Worm (Caenorhabditis elegans) whole organism, midembryonic: ENCODE results near the gene pfn-2.

Experiments used
- T22C8.4 ChIP-seq: fragments of 200-800 bp; sonication (Bioruptor generic); IDR thresholded peaks from 2 replicates; pipeline ENCODE4 v1.3.6; 2022; ENCODE audit warnings: missing genetic modification characterization, missing compliant biosample characterization
- cog-1 ChIP-seq: sonication (generic microtip); optimal IDR thresholded peaks from 2 replicates; lab custom pipeline; 2016; ENCODE audit warnings: missing genetic modification characterization, missing compliant biosample characterization
- flt-1 ChIP-seq: fragments of 200-800 bp; sonication (Bioruptor generic); IDR thresholded peaks from 2 replicates; pipeline ENCODE4 v1.3.6; 2022; ENCODE audit warnings: missing genetic modification characterization, missing compliant biosample characterization
- klf-2 ChIP-seq: fragments of 200-800 bp; sonication (Bioruptor generic); conservative IDR thresholded peaks from 2 replicates; pipeline ENCODE4 v1.3.6; 2022; ENCODE audit warnings: missing genetic modification reagents, missing genetic modification characterization, missing compliant biosample characterization
- med-1 ChIP-seq: sonication (generic microtip); optimal IDR thresholded peaks from 2 replicates; lab custom pipeline; 2017; ENCODE audit warnings: missing genetic modification characterization, mild to moderate bottlenecking, missing compliant biosample characterization, antibody characterized with exemption, missing genetic modification reagents; ENCODE audit not compliant: insufficient read depth
- ref-1 ChIP-seq: fragments of 200-800 bp; sonication (Bioruptor generic); conservative IDR thresholded peaks from 2 replicates; pipeline ENCODE4 v1.3.6; 2022; ENCODE audit warnings: missing genetic modification reagents, missing genetic modification characterization, missing compliant biosample characterization
- tab-1 ChIP-seq: fragments of 200-800 bp; sonication (Bioruptor generic); IDR thresholded peaks from 2 replicates; pipeline ENCODE4 v1.3.6; 2022; ENCODE audit warnings: missing genetic modification characterization, missing compliant biosample characterization
- ztf-23 ChIP-seq: fragments of 200-800 bp; sonication (Bioruptor generic); IDR thresholded peaks from 2 replicates; pipeline ENCODE4 v1.3.6; 2022; ENCODE audit warnings: missing genetic modification reagents, missing genetic modification characterization, missing compliant biosample characterization
- ztf-29 ChIP-seq: fragments of 200-800 bp; sonication (Bioruptor generic); IDR thresholded peaks from 2 replicates; pipeline ENCODE4 v1.3.6; 2022; ENCODE audit warnings: missing genetic modification reagents, missing genetic modification characterization, missing compliant biosample characterization

The pfn-2 gene

DNA sequence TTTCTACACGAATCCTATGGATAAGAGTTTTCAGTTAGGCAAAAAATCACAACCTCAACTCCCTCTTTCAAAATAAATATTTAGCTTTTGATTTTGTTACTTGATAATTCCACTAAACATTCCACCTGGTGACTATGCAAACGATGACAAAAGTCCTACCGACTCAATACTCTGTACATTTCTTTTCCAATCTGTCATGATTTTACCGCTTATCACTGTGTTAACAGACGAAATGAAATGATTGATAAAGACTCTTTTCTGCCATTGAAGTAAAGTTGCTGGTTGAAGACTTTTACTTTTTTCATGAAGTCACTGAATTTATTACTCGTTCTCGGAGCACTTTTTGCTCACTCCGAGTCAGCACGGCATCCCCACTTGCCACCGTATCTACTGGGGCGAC lies 24.6 kb downstream of the pfn-2 start, which contains the start of gene C26B9.5:
C26B9.5 (plus strand) TSS at position 244 of the 400 bp plus-strand sequence.
- no peak for TF ChIP-seq klf-2 (GFP tag; lab: Robert Waterston, UW)
- no peak for TF ChIP-seq tab-1 (GFP tag; lab: Robert Waterston, UW)
- TF ChIP-seq ref-1 (GFP tag; lab: Robert Waterston, UW) = no peak
- no peak for TF ChIP-seq ztf-23 (GFP tag; lab: Robert Waterston, UW)
- TF ChIP-seq cog-1 (tag; lab: Kevin White, UChicago) = no peak
- no peak for TF ChIP-seq med-1 (GFP tag; lab: Kevin White, UChicago)

DNA sequence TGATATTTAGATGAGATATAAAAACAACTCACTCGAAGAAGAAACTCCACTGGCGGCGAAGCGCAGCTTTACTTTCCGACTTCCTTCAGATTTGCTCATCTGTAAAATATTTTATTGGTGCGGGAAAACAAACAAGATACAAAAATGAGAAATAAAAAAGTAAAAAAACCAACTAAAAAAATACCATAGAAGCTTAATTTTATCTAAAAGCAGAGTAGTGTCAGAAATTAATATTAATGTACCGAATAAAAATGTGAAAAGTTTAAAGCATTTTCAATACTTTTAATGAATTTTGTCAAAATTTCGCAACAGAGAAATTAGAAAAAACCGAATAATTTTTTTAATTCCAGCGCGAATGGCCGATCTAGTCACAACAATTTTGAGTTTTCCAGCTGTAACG lies 30.6 kb downstream of the pfn-2 start, which contains the start of gene sto-2:
sto-2 (minus strand) TSS at position 101 of the 400 bp plus-strand sequence.
- no peak for TF ChIP-seq ztf-23 (GFP tag; lab: Robert Waterston, UW)
- no peak for TF ChIP-seq ref-1 (GFP tag; lab: Robert Waterston, UW)
- TF ChIP-seq cog-1 (tag; lab: Kevin White, UChicago) = no peak
- TF ChIP-seq med-1 (GFP tag; lab: Kevin White, UChicago) = no peak
- TF ChIP-seq tab-1 (GFP tag; lab: Robert Waterston, UW) = no peak
- TF ChIP-seq klf-2 (GFP tag; lab: Robert Waterston, UW) = no peak
- TF ChIP-seq T22C8.4 (GFP tag; lab: Robert Waterston, UW) = no peak
- TF ChIP-seq ztf-29 (GFP tag; lab: Robert Waterston, UW) = no peak
- no peak for TF ChIP-seq flt-1

DNA sequence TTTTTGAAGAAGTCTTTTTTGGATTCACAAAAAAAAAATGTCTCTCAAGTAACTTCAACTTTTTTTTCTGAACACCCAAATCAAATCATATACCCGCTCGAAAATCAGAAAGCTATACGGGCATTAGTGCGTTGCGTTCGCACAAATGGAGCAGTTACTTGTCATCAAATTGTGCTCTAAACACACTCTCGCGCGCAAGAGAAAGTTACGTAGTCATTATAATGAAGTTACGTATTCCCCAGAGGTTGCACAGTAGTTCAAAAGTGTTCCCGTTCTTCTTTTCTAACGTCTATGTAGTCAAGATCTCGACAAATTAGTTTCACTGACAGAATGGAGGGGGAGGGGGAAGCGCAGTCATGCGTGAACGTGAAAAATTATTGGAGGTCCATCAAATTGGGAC lies 32.3 kb downstream of the pfn-2 start:
- TF ChIP-seq flt-1 = no peak
- no peak for TF ChIP-seq T22C8.4 (GFP tag; lab: Robert Waterston, UW)
- no peak for TF ChIP-seq ztf-29 (GFP tag; lab: Robert Waterston, UW)
- no peak for TF ChIP-seq ref-1 (GFP tag; lab: Robert Waterston, UW)
- TF ChIP-seq tab-1 (GFP tag; lab: Robert Waterston, UW) = no peak

DNA sequence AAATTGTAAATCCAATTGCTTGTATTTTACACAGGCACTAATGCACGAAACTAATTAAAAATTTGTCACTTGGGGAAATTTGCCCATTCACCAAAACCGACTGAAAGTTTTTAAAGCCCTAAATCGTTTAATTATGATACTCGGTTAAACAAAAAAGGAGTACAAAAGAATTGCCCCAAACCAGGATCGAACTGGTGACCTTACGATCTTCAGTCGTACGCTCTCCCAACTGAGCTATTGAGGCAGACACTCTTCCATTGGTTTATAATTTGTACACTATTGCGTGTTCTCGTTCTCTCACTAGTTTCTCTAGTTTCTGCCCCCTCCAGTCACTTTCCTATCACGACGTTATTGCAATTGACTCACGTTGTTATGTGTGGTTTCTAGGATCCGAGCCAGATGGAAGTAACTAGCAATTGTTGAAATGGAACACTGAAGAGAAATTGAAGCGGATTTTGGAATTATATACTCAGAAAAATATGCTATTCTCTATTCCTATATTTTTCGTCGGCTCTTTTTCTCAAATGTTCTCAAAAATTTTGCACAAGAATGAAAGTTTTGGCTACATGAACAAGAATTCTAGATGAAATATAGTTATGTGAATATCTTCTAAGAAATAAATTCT lies 34.5 kb downstream of the pfn-2 start:
- peak; percentile 75 for TF ChIP-seq T22C8.4 (GFP tag; lab: Robert Waterston, UW)
- peak; percentile 88 for TF ChIP-seq ztf-23 (GFP tag; lab: Robert Waterston, UW)
- TF ChIP-seq tab-1 (GFP tag; lab: Robert Waterston, UW) = peak; percentile 89
- peak; percentile 94 for TF ChIP-seq flt-1
- TF ChIP-seq cog-1 (tag; lab: Kevin White, UChicago) = peak; percentile 24
- peak; percentile 73 for TF ChIP-seq ref-1 (GFP tag; lab: Robert Waterston, UW)
- TF ChIP-seq ztf-29 (GFP tag; lab: Robert Waterston, UW) = peak; percentile 72; the same call in 1 of the 2 replicates
- TF ChIP-seq med-1 (GFP tag; lab: Kevin White, UChicago) = peak; percentile 67
- peak; percentile 37; the same call in 1 of the 2 replicates for TF ChIP-seq klf-2 (GFP tag; lab: Robert Waterston, UW)

DNA sequence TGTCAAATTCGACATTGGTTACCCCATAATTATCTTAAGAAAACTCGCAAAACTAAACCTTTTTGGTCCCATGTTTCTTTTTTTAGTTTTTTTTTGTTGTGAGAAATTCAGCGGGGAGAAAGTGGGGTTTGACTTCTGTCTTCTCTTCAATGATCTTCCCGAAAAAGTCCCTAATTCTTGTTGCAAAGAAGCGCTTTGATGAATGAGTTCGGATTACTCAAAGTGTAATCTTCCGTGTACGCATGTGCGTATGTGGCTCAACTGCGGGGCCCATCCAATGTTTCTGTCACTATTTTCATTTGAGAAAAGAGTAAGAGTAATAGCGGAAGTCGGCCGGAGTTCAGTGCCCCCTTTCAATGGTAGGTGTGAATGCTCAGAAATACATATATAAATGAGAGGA lies 42.7 kb downstream of the pfn-2 start:
- TF ChIP-seq klf-2 (GFP tag; lab: Robert Waterston, UW) (no peak), ztf-29 (GFP tag; lab: Robert Waterston, UW) (no peak), ztf-23 (GFP tag; lab: Robert Waterston, UW) (no peak), T22C8.4 (GFP tag; lab: Robert Waterston, UW) (no peak), flt-1 (no peak), cog-1 (tag; lab: Kevin White, UChicago) (no peak), ref-1 (GFP tag; lab: Robert Waterston, UW) (no peak), tab-1 (GFP tag; lab: Robert Waterston, UW) (no peak), med-1 (GFP tag; lab: Kevin White, UChicago) (no peak)

DNA sequence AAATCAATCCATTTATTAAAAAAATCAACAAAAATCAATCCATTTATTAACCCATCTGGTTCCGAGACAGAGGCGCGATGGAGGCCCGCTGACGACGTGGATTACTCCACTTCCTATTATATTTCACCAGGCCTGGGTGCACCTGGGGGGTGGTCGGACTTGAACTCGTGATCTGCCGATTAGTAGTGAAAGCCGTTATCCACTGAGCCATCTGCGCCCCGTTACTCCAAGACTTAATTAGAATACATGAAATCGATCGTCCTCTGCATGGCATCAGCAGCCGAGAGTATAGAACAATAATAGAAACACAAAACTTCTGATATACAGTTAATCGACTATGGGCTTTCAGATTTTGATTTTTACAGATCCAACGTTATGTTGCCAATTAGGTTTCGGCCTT lies 44.2 kb downstream of the pfn-2 start:
- TF ChIP-seq flt-1 (no peak), T22C8.4 (GFP tag; lab: Robert Waterston, UW) (no peak), cog-1 (tag; lab: Kevin White, UChicago) (no peak), klf-2 (GFP tag; lab: Robert Waterston, UW) (no peak), ztf-29 (GFP tag; lab: Robert Waterston, UW) (peak; percentile 40; the same call in 1 of the 2 replicates), tab-1 (GFP tag; lab: Robert Waterston, UW) (no peak), ztf-23 (GFP tag; lab: Robert Waterston, UW) (no peak)

DNA sequence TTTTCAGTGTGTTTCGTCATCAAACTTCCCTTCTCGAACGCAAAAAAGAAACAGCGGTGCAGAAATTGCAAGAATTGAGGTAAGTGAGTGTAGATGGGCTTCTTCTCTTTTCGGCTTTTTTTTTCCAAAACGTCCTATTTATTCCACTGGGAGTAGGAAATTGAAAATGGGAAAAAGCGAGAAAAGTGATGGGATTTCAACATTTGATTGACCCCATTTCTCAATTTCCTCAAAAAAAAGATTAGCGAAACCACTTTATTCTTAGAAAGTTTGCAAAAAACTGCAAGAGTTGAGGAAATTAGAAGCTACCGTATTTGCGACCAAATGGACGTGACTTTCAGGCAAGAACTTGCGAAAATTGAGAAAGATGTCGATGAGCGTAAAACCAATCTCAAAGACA lies 50.4 kb downstream of the pfn-2 start, which contains the start of gene ags-3:
ags-3 (minus strand) TSS at position 101 of the 400 bp plus-strand sequence.
- no peak for TF ChIP-seq ztf-29 (GFP tag; lab: Robert Waterston, UW)
- TF ChIP-seq klf-2 (GFP tag; lab: Robert Waterston, UW) = no peak
- no peak for TF ChIP-seq ztf-23 (GFP tag; lab: Robert Waterston, UW)
- TF ChIP-seq cog-1 (tag; lab: Kevin White, UChicago) = no peak
- no peak for TF ChIP-seq ref-1 (GFP tag; lab: Robert Waterston, UW)
- TF ChIP-seq T22C8.4 (GFP tag; lab: Robert Waterston, UW) = no peak
- TF ChIP-seq med-1 (GFP tag; lab: Kevin White, UChicago) = no peak
- TF ChIP-seq flt-1 = no peak
- no peak for TF ChIP-seq tab-1 (GFP tag; lab: Robert Waterston, UW)
